Fruit fly (Drosophila melanogaster) whole organism: ENCODE results near the gene Ero1L.

Experiments used
- CG8478 ChIP-seq: fragments of >200 bp; optimal IDR thresholded peaks from 2 replicates; lab custom pipeline; 2018; ENCODE audit warnings: inconsistent platforms
- Dll ChIP-seq: fragments of >200 bp; optimal IDR thresholded peaks from 2 replicates; lab custom pipeline; 2017
- EcR ChIP-seq, 2 experiments: fragments of >200 bp; optimal IDR thresholded peaks; 2 replicates each; lab custom pipeline; 2017; ENCODE audit warnings: missing biosample characterization in 2 of 2, missing genetic modification characterization in 2 of 2, missing genetic modification reagents in 2 of 2
- pan ChIP-seq: fragments of >200 bp; optimal IDR thresholded peaks from 2 replicates; lab custom pipeline; 2017
- psq ChIP-seq: fragments of >200 bp; optimal IDR thresholded peaks from 2 replicates; lab custom pipeline; 2017
- usp ChIP-seq: fragments of >200 bp; optimal IDR thresholded peaks from 2 replicates; lab custom pipeline; 2017; ENCODE audit warnings: missing biosample characterization, missing genetic modification characterization, mixed read lengths

Gene Ero1L

dm6 chr3L:4186659-4187058 lies 16.5 kb downstream of the Ero1L start, which contains the start of gene VhaM9.7-c:
TSS of gene VhaM9.7-c (minus strand) at chr3L:4186865.
- TF ChIP-seq psq (lab: Kevin White, UChicago) (no peak), EcR (GFP tag; optimal IDR thresholded peaks at IDR 0.05; lab: Kevin White, UChicago) (no peak), usp (GFP tag; lab: Kevin White, UChicago) (no peak), CG8478 (lab: Kevin White, UChicago) (no peak), pan (lab: Kevin White, UChicago) (no peak), Dll (no peak)

- no peak for TF ChIP-seq usp (GFP tag; lab: Kevin White, UChicago)
- TF ChIP-seq psq (lab: Kevin White, UChicago): no peak
- TF ChIP-seq pan (lab: Kevin White, UChicago): no peak
Observed at dm6 chr3L:4187930-4188523, 17.8 kb downstream of the Ero1L start, which contains the start of the genes Teh2 and tipE. TSS of gene Teh2 (minus strand) at chr3L:4188023. TSS of gene tipE (plus strand) at chr3L:4188499.

DNA sequence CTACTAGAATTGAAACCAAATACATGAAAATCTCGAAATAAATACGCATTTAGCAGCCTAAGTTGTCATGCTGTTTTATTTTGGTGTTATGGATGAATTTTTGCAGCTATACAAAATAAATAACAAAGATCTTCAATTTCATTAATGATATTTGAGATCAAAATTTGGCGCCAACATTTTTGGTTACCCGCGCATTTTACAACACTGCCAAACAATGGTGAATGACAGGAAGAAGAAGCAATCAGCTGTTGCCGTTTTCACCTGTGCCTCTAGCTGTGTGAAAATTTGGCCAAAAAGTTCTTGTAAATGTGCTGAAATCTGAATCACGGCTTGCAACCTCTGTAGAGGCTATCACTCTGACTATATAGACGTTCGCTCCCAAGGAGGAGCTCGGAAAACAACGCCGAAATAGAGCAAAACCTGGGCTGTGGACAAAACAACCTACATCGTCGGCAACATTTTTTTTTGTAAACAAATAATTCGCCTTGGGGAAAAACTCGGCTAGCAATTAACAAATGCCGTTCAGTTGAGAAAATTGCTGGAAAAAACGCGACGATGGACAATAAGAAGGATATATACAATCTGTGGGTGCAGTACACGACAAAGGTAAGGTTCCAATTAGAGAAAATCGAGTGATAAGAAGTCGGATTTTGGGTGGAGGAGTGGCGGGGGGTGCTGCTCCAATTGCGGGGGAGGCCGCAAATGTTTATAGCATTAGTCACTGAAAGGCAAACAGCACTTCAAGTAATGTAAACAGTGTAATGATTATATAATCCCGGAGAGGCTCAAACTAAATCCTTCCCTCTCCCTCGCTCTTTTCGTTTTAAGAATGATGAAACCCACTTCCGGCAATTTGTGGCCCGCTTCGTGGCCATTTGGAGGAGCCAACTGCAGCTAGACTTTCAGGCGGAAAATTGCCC lies 23.8 kb downstream of the Ero1L start, which contains the start of gene CG43367:
Gene CG43367, plus strand, starts transcription at position 264 of the 920 bp plus-strand sequence.
- no peak for TF ChIP-seq CG8478 (lab: Kevin White, UChicago)
- no peak for TF ChIP-seq psq (lab: Kevin White, UChicago)
- TF ChIP-seq EcR (GFP tag; optimal IDR thresholded peaks at IDR 0.05; lab: Kevin White, UChicago): no peak
- TF ChIP-seq usp (GFP tag; lab: Kevin White, UChicago): no peak
- TF ChIP-seq pan (lab: Kevin White, UChicago): no peak
- TF ChIP-seq Dll: no peak

dm6 chr3L:4204239-4204638 lies 34.0 kb downstream of the Ero1L start, which contains the start of gene CG15005:
TSS of gene CG15005 (minus strand) at chr3L:4204339.
- no peak for TF ChIP-seq psq (lab: Kevin White, UChicago)
- TF ChIP-seq pan (lab: Kevin White, UChicago): no peak
- TF ChIP-seq CG8478 (lab: Kevin White, UChicago): no peak
- TF ChIP-seq Dll: no peak
- no peak for TF ChIP-seq usp (GFP tag; lab: Kevin White, UChicago)
- TF ChIP-seq EcR (GFP tag; optimal IDR thresholded peaks at IDR 0.05; lab: Kevin White, UChicago): no peak

- TF ChIP-seq usp (GFP tag; lab: Kevin White, UChicago) (no peak), pan (lab: Kevin White, UChicago) (no peak)
Observed at dm6 chr3L:4204867-4205266, 34.7 kb downstream of the Ero1L start.

dm6 chr3L:4209078-4209477 lies 38.9 kb downstream of the Ero1L start, which contains the start of gene Cpr64Aa:
TSS of gene Cpr64Aa (minus strand) at chr3L:4209178.
- TF ChIP-seq Dll: no peak
- no peak for TF ChIP-seq usp (GFP tag; lab: Kevin White, UChicago)
- TF ChIP-seq CG8478 (lab: Kevin White, UChicago): no peak
- no peak for TF ChIP-seq pan (lab: Kevin White, UChicago)
- no peak for TF ChIP-seq psq (lab: Kevin White, UChicago)
- no peak for TF ChIP-seq EcR (GFP tag; optimal IDR thresholded peaks at IDR 0.05; lab: Kevin White, UChicago)

DNA sequence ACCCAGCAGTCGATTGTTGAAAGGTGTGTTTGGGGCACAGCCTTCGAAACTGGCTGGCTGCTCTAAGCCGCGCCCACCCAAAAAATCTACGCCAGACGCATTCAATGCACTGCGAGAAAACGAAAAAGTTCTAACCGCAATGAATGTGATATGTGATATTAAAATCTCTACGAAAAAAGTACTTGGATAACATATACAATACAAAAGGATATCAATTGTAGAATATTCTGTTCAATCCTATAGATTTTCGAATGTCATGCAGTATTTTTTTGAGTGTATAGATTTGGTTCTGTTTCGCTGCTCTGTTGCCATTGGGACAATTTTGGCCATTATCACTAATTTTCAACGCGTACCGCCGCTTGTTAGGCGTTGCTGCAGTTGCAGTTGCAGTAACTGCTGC lies 39.5 kb downstream of the Ero1L start:
- no peak for TF ChIP-seq Dll
- TF ChIP-seq psq (lab: Kevin White, UChicago): no peak
- TF ChIP-seq usp (GFP tag; lab: Kevin White, UChicago): no peak
- no peak for TF ChIP-seq EcR (GFP tag; optimal IDR thresholded peaks at IDR 0.05; lab: Kevin White, UChicago)
- TF ChIP-seq pan (lab: Kevin White, UChicago): no peak
- no peak for TF ChIP-seq CG8478 (lab: Kevin White, UChicago)

dm6 chr3L:4211440-4211839 lies 41.2 kb downstream of the Ero1L start, which contains the start of gene Cpr64Ab:
TSS of gene Cpr64Ab (minus strand) at chr3L:4211540.
- no peak for TF ChIP-seq psq (lab: Kevin White, UChicago)
- no peak for TF ChIP-seq EcR (GFP tag; optimal IDR thresholded peaks at IDR 0.05; lab: Kevin White, UChicago)
- no peak for TF ChIP-seq usp (GFP tag; lab: Kevin White, UChicago)
- no peak for TF ChIP-seq Dll
- no peak for TF ChIP-seq pan (lab: Kevin White, UChicago)
- TF ChIP-seq CG8478 (lab: Kevin White, UChicago): no peak

dm6 chr3L:4212815-4213214 lies 42.6 kb downstream of the Ero1L start, which contains the start of gene Cpr64Ac:
TSS of gene Cpr64Ac (minus strand) at chr3L:4212915.
- TF ChIP-seq EcR (GFP tag; optimal IDR thresholded peaks at IDR 0.05; lab: Kevin White, UChicago): no peak

- TF ChIP-seq psq (lab: Kevin White, UChicago) (no peak), EcR (GFP tag; optimal IDR thresholded peaks at IDR 0.05; lab: Kevin White, UChicago) (no peak), Dll (no peak), CG8478 (lab: Kevin White, UChicago) (no peak), usp (GFP tag; lab: Kevin White, UChicago) (no peak), pan (lab: Kevin White, UChicago) (no peak)
Observed at dm6 chr3L:4215079-4215478, 44.9 kb downstream of the Ero1L start, which contains the start of gene Cpr64Ad. TSS of gene Cpr64Ad (plus strand) at chr3L:4215379.
